Worm (Caenorhabditis elegans) whole organism, midembryonic: ENCODE measurements around the gene B0035.3.

Source experiments
- T22C8.4 ChIP-seq: fragments of 200-800 bp; sonication (Bioruptor generic); IDR thresholded peaks from 2 replicates; pipeline ENCODE4 v1.3.6; 2022; ENCODE audit warnings: missing genetic modification characterization, missing compliant biosample characterization
- cog-1 ChIP-seq: sonication (generic microtip); optimal IDR thresholded peaks from 2 replicates; lab custom pipeline; 2016; ENCODE audit warnings: missing genetic modification characterization, missing compliant biosample characterization
- flt-1 ChIP-seq: fragments of 200-800 bp; sonication (Bioruptor generic); IDR thresholded peaks from 2 replicates; pipeline ENCODE4 v1.3.6; 2022; ENCODE audit warnings: missing genetic modification characterization, missing compliant biosample characterization
- klf-2 ChIP-seq: fragments of 200-800 bp; sonication (Bioruptor generic); conservative IDR thresholded peaks from 2 replicates; pipeline ENCODE4 v1.3.6; 2022; ENCODE audit warnings: missing genetic modification reagents, missing genetic modification characterization, missing compliant biosample characterization
- med-1 ChIP-seq: sonication (generic microtip); optimal IDR thresholded peaks from 2 replicates; lab custom pipeline; 2017; ENCODE audit warnings: missing genetic modification characterization, mild to moderate bottlenecking, missing compliant biosample characterization, antibody characterized with exemption, missing genetic modification reagents; ENCODE audit not compliant: insufficient read depth
- ref-1 ChIP-seq: fragments of 200-800 bp; sonication (Bioruptor generic); conservative IDR thresholded peaks from 2 replicates; pipeline ENCODE4 v1.3.6; 2022; ENCODE audit warnings: missing genetic modification reagents, missing genetic modification characterization, missing compliant biosample characterization
- tab-1 ChIP-seq: fragments of 200-800 bp; sonication (Bioruptor generic); IDR thresholded peaks from 2 replicates; pipeline ENCODE4 v1.3.6; 2022; ENCODE audit warnings: missing genetic modification characterization, missing compliant biosample characterization
- ztf-23 ChIP-seq: fragments of 200-800 bp; sonication (Bioruptor generic); IDR thresholded peaks from 2 replicates; pipeline ENCODE4 v1.3.6; 2022; ENCODE audit warnings: missing genetic modification reagents, missing genetic modification characterization, missing compliant biosample characterization
- ztf-29 ChIP-seq: fragments of 200-800 bp; sonication (Bioruptor generic); IDR thresholded peaks from 2 replicates; pipeline ENCODE4 v1.3.6; 2022; ENCODE audit warnings: missing genetic modification reagents, missing genetic modification characterization, missing compliant biosample characterization

B0035.3 gene

ce11 chrIV:11310624-11311023 is 4.2 kb downstream of the B0035.3 start, which contains the start of gene znf-207:
Gene znf-207, plus strand, starts transcription at chrIV:11310972.
- TF ChIP-seq tab-1 (GFP tag; lab: Robert Waterston, UW) (peak; percentile 55; the same call in 1 of the 2 replicates), klf-2 (GFP tag; lab: Robert Waterston, UW) (0 out of 2 replicates have a peak, but pooled peaks have one; percentile 31), med-1 (GFP tag; lab: Kevin White, UChicago) (peak; percentile 72), ztf-29 (no peak), ztf-23 (GFP tag; lab: Robert Waterston, UW) (0 out of 2 replicates have a peak, but pooled peaks have one; percentile 64), T22C8.4 (GFP tag; lab: Robert Waterston, UW) (no peak), ref-1 (GFP tag; lab: Robert Waterston, UW) (0 out of 2 replicates have a peak, but pooled peaks have one; percentile 5), flt-1 (GFP tag; lab: Robert Waterston, UW) (peak; percentile 66)

ce11 chrIV:11307770-11308169 is 7.0 kb downstream of the B0035.3 start:
- TF ChIP-seq ztf-29 (no peak), T22C8.4 (GFP tag; lab: Robert Waterston, UW) (no peak), klf-2 (GFP tag; lab: Robert Waterston, UW) (no peak), ztf-23 (GFP tag; lab: Robert Waterston, UW) (no peak), cog-1 (no peak), med-1 (GFP tag; lab: Kevin White, UChicago) (no peak), ref-1 (GFP tag; lab: Robert Waterston, UW) (no peak), tab-1 (GFP tag; lab: Robert Waterston, UW) (no peak), flt-1 (GFP tag; lab: Robert Waterston, UW) (no peak)

ce11 chrIV:11306548-11306947 is 8.2 kb downstream of the B0035.3 start, which contains the start of gene B0035.13:
Gene B0035.13, minus strand, starts transcription at chrIV:11306720.
- no peak for TF ChIP-seq flt-1 (GFP tag; lab: Robert Waterston, UW)

- TF ChIP-seq ref-1 (GFP tag; lab: Robert Waterston, UW) = no peak
- TF ChIP-seq T22C8.4 (GFP tag; lab: Robert Waterston, UW) = no peak
- TF ChIP-seq cog-1 = no peak
- no peak for TF ChIP-seq ztf-23 (GFP tag; lab: Robert Waterston, UW)
- no peak for TF ChIP-seq med-1 (GFP tag; lab: Kevin White, UChicago)
- no peak for TF ChIP-seq flt-1 (GFP tag; lab: Robert Waterston, UW)
- no peak for TF ChIP-seq ztf-29
- no peak for TF ChIP-seq tab-1 (GFP tag; lab: Robert Waterston, UW)
- TF ChIP-seq klf-2 (GFP tag; lab: Robert Waterston, UW) = no peak
Observed at ce11 chrIV:11304970-11305369, 9.8 kb downstream of the B0035.3 start.

- TF ChIP-seq ztf-23 (GFP tag; lab: Robert Waterston, UW) (no peak), flt-1 (GFP tag; lab: Robert Waterston, UW) (no peak), tab-1 (GFP tag; lab: Robert Waterston, UW) (no peak), med-1 (GFP tag; lab: Kevin White, UChicago) (no peak), ref-1 (GFP tag; lab: Robert Waterston, UW) (no peak), T22C8.4 (GFP tag; lab: Robert Waterston, UW) (peak; percentile 63)
Observed at ce11 chrIV:11298154-11299086, 16.4 kb downstream of the B0035.3 start, which contains the start of the genes B0035.15 and dnj-1. Gene B0035.15, minus strand, starts transcription at chrIV:11298252. Gene dnj-1, plus strand, starts transcription at chrIV:11299036.

ce11 chrIV:11296787-11297186 is 18.0 kb downstream of the B0035.3 start, which contains the start of gene mttu-1:
Gene mttu-1, minus strand, starts transcription at chrIV:11296887.
- TF ChIP-seq T22C8.4 (GFP tag; lab: Robert Waterston, UW) (no peak), cog-1 (no peak), ztf-23 (GFP tag; lab: Robert Waterston, UW) (no peak), med-1 (GFP tag; lab: Kevin White, UChicago) (no peak), ztf-29 (no peak), klf-2 (GFP tag; lab: Robert Waterston, UW) (no peak), flt-1 (GFP tag; lab: Robert Waterston, UW) (no peak), ref-1 (GFP tag; lab: Robert Waterston, UW) (no peak), tab-1 (GFP tag; lab: Robert Waterston, UW) (no peak)

ce11 chrIV:11288965-11289364 is 25.8 kb downstream of the B0035.3 start:
- TF ChIP-seq T22C8.4 (GFP tag; lab: Robert Waterston, UW) = no peak
- TF ChIP-seq med-1 (GFP tag; lab: Kevin White, UChicago) = no peak
- no peak for TF ChIP-seq cog-1
- TF ChIP-seq flt-1 (GFP tag; lab: Robert Waterston, UW) = no peak
- no peak for TF ChIP-seq klf-2 (GFP tag; lab: Robert Waterston, UW)
- no peak for TF ChIP-seq ztf-23 (GFP tag; lab: Robert Waterston, UW)
- TF ChIP-seq ref-1 (GFP tag; lab: Robert Waterston, UW) = no peak
- TF ChIP-seq tab-1 (GFP tag; lab: Robert Waterston, UW) = no peak
- TF ChIP-seq ztf-29 = no peak

- TF ChIP-seq cog-1 (no peak), ztf-29 (no peak), T22C8.4 (GFP tag; lab: Robert Waterston, UW) (no peak), klf-2 (GFP tag; lab: Robert Waterston, UW) (no peak), tab-1 (GFP tag; lab: Robert Waterston, UW) (no peak), ref-1 (GFP tag; lab: Robert Waterston, UW) (no peak), ztf-23 (GFP tag; lab: Robert Waterston, UW) (no peak)
Observed at ce11 chrIV:11287511-11287910, 27.3 kb downstream of the B0035.3 start, which contains the start of gene F54D1.6. Gene F54D1.6, plus strand, starts transcription at chrIV:11287811.

- TF ChIP-seq flt-1 (GFP tag; lab: Robert Waterston, UW) (no peak), klf-2 (GFP tag; lab: Robert Waterston, UW) (no peak), T22C8.4 (GFP tag; lab: Robert Waterston, UW) (no peak), ztf-23 (GFP tag; lab: Robert Waterston, UW) (no peak), cog-1 (no peak), ref-1 (GFP tag; lab: Robert Waterston, UW) (no peak), ztf-29 (no peak), med-1 (GFP tag; lab: Kevin White, UChicago) (no peak), tab-1 (GFP tag; lab: Robert Waterston, UW) (no peak)
Observed at ce11 chrIV:11286112-11286511, 28.7 kb downstream of the B0035.3 start.
